Worm (Caenorhabditis elegans) whole organism, young adult: Measurements from ENCODE around the gene bed-3.

Source experiments
- B0019.2 ChIP-seq: fragments of 200-800 bp; sonication (Bioruptor generic); conservative IDR thresholded peaks from 2 replicates; pipeline ENCODE4 v1.3.6; 2022; ENCODE audit warnings: missing genetic modification reagents, missing genetic modification characterization, missing compliant biosample characterization
- ZK185.1 ChIP-seq: sonication (generic microtip); optimal IDR thresholded peaks from 2 replicates; lab custom pipeline; 2016; ENCODE audit warnings: mild to moderate bottlenecking, missing genetic modification characterization, missing compliant biosample characterization; ENCODE audit not compliant: poor library complexity, severe bottlenecking
- akir-1 ChIP-seq: fragments of 200-800 bp; sonication (Bioruptor generic); optimal IDR thresholded peaks from 2 replicates; lab custom pipeline; 2018; ENCODE audit warnings: mild to moderate bottlenecking, missing genetic modification characterization, moderate library complexity, missing compliant biosample characterization
- ama-1 ChIP-seq, 3 experiments: fragments of 150-350 bp in 1 of 3; sonication (generic microtip) in 2 of 3; optimal IDR thresholded peaks; 2 replicates each; lab custom pipeline; 2014 to 2018; ENCODE audit warnings: missing biosample characterization in 2 of 3, missing genetic modification characterization in 2 of 3, missing genetic modification reagents in 2 of 3
- atf-7 ChIP-seq: sonication (generic microtip); optimal IDR thresholded peaks from 2 replicates; lab custom pipeline; 2017; ENCODE audit warnings: mild to moderate bottlenecking, missing genetic modification characterization, missing compliant biosample characterization
- ets-4 ChIP-seq: fragments of 200-800 bp; sonication (Bioruptor generic); optimal IDR thresholded peaks from 2 replicates; lab custom pipeline; 2018; ENCODE audit warnings: mild to moderate bottlenecking, missing genetic modification characterization, missing compliant biosample characterization
- him-1 ChIP-seq: sonication (generic microtip); optimal IDR thresholded peaks from 2 replicates; lab custom pipeline; 2016; ENCODE audit warnings: missing genotype, missing genetic modification reagents, missing genetic modification characterization, missing compliant biosample characterization
- lag-1 ChIP-seq: fragments of 200-800 bp; sonication (Bioruptor generic); IDR thresholded peaks from 2 replicates; pipeline ENCODE4 v1.3.6; 2022; ENCODE audit warnings: missing genetic modification reagents, missing genetic modification characterization, missing compliant biosample characterization
- lin-40 ChIP-seq: sonication (generic microtip); optimal IDR thresholded peaks from 2 replicates; lab custom pipeline; 2016; ENCODE audit warnings: missing genetic modification characterization, mild to moderate bottlenecking, missing compliant biosample characterization, missing genotype, missing genetic modification reagents
- nfya-1 ChIP-seq: sonication (generic microtip); optimal IDR thresholded peaks from 2 replicates; lab custom pipeline; 2017; ENCODE audit warnings: antibody characterized with exemption, missing compliant biosample characterization, missing genetic modification characterization, borderline replicate concordance; ENCODE audit not compliant: insufficient read depth
- nhr-90 ChIP-seq: sonication (generic microtip); optimal IDR thresholded peaks from 2 replicates; lab custom pipeline; 2016; ENCODE audit warnings: missing genotype, mild to moderate bottlenecking, missing genetic modification characterization, missing compliant biosample characterization
- rec-8 ChIP-seq, 2 experiments: sonication (generic microtip); optimal IDR thresholded peaks; 2 replicates each; lab custom pipeline; 2016; ENCODE audit warnings: mild to moderate bottlenecking in 2 of 2, missing genetic modification characterization in 2 of 2, missing genetic modification reagents in 2 of 2, missing genotype in 2 of 2, missing biosample characterization in 1 of 2, missing compliant biosample characterization in 1 of 2, moderate library complexity in 1 of 2
- unc-62 ChIP-seq: fragments of 150-350 bp; optimal IDR thresholded peaks from 2 replicates; lab custom pipeline; 2014; ENCODE audit warnings: missing biosample characterization, missing genetic modification reagents, missing genetic modification characterization

DNA sequence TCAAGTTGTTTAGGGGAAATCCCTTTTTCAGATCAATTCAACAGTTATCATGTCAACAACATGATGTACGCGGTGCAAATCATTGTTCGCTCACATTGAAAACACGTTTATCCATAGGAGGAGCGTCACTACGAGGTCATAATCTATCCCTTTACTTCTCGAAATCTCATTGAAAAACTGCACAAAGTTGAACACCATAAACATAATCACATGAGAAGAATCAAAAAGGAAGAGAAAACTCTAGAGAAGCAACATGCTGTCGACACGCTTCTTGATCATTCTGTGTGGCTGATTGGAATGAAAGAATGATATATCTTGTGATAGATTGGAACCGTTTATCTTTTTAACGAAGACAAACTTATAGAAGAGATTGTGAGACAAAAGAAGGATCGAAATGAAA, 48.4 kb upstream of the bed-3 start:
- TF ChIP-seq nhr-90 (tag; lab: Kevin White, UChicago): no peak
- TF ChIP-seq ets-4 (GFP tag; lab: Kevin White, UChicago): no peak
- no peak for TF ChIP-seq rec-8 (tag; optimal IDR thresholded peaks at IDR 0.05; lab: Kevin White, UChicago)
- TF ChIP-seq unc-62: no peak
- TF ChIP-seq B0019.2 (GFP tag; lab: Robert Waterston, UW): no peak
- no peak for TF ChIP-seq atf-7 (tag; lab: Kevin White, UChicago)
- no peak for TF ChIP-seq nfya-1
- no peak for TF ChIP-seq akir-1
- peak; percentile 84 for TF ChIP-seq lin-40 (tag; lab: Kevin White, UChicago)
- no peak for TF ChIP-seq ZK185.1 (tag; lab: Kevin White, UChicago)
- no peak for TF ChIP-seq ama-1 (optimal IDR thresholded peaks at IDR 0.05; lab: Kevin White, UChicago)
- TF ChIP-seq ama-1 (GFP tag; optimal IDR thresholded peaks at IDR 0.05; lab: Kevin White, UChicago): no peak
- TF ChIP-seq him-1 (tag; lab: Kevin White, UChicago): no peak
- TF ChIP-seq lag-1 (GFP tag; lab: Robert Waterston, UW): no peak
